Fruit fly (Drosophila melanogaster): ENCODE data around the gene pasi1.
A peak's percentile ranks its signal among the peaks of the same experiment; 100 is the strongest.

Gene pasi1

dm6 chr3R:17794335-17795074 lies 370 bp upstream of the pasi1 start, which contains the start of gene CG43102 (continued):
- TF ChIP-seq B-H1 (GFP tag; IDR thresholded peaks at IDR 0.05): peak; percentile 64; the same call in 2 of the 3 replicates
- peak; percentile 65 for TF ChIP-seq Oli (tag; optimal IDR thresholded peaks at IDR 0.05)
- TF ChIP-seq CG7839 (tag; optimal IDR thresholded peaks at IDR 0.05): peak; percentile 73
- no peak for TF ChIP-seq nerfin-2 (GFP tag; IDR thresholded peaks at IDR 0.05; ENCODE audit: partially characterized antibody)
- TF ChIP-seq repo (GFP tag; optimal IDR thresholded peaks at IDR 0.05): no peak
- TF ChIP-seq CG16779 (GFP tag; IDR thresholded peaks at IDR 0.05): 0 out of 2 replicates have a peak, but pooled peaks have one; percentile 22
- TF ChIP-seq pita (GFP tag; optimal IDR thresholded peaks at IDR 0.05): no peak
- TF ChIP-seq Optix (GFP tag; IDR thresholded peaks at IDR 0.05): peak; percentile 65
- peak; percentile 40 for TF ChIP-seq CG13775 (GFP tag; optimal IDR thresholded peaks at IDR 0.05)
- TF ChIP-seq CG31365 (tag; optimal IDR thresholded peaks at IDR 0.05): no peak
- peak; percentile 76 for TF ChIP-seq Gug (GFP tag; IDR thresholded peaks at IDR 0.05)
- no peak for TF ChIP-seq tll (GFP tag; optimal IDR thresholded peaks at IDR 0.05)
- TF ChIP-seq CG1832 (GFP tag; optimal IDR thresholded peaks at IDR 0.05): no peak
- peak; percentile 59 for TF ChIP-seq CG32767 (GFP tag; IDR thresholded peaks at IDR 0.05)
- TF ChIP-seq MBD-R2 (GFP tag; IDR thresholded peaks at IDR 0.05): peak; percentile 53
- peak; percentile 36 for TF ChIP-seq CG18011 (GFP tag; optimal IDR thresholded peaks at IDR 0.05)
- TF ChIP-seq CG12769 (tag; optimal IDR thresholded peaks at IDR 0.05): peak; percentile 87
- TF ChIP-seq CG10321 (GFP tag; IDR thresholded peaks at IDR 0.05): no peak
- peak; percentile 56; the same call in 2 of the 3 replicates for TF ChIP-seq CG2889 (GFP tag; IDR thresholded peaks at IDR 0.05)
- peak; percentile 49 for TF ChIP-seq Fer1 (GFP tag; optimal IDR thresholded peaks at IDR 0.05)
- TF ChIP-seq Poxn (GFP tag; IDR thresholded peaks at IDR 0.05): no peak
- peak; percentile 14 for TF ChIP-seq Usf (GFP tag; optimal IDR thresholded peaks at IDR 0.05)
- no peak for TF ChIP-seq CG6683 (GFP tag; optimal IDR thresholded peaks at IDR 0.05)
- TF ChIP-seq CG30431 (GFP tag; optimal IDR thresholded peaks at IDR 0.05): peak; percentile 54
- TF ChIP-seq Med (GFP tag): peak; percentile 96
- peak; percentile 20 for TF ChIP-seq kni (GFP tag; optimal IDR thresholded peaks at IDR 0.05)
- TF ChIP-seq tap (tag; optimal IDR thresholded peaks at IDR 0.05): peak; percentile 66
- peak; percentile 82 for TF ChIP-seq CG32532 (GFP tag; IDR thresholded peaks at IDR 0.05)
- peak; percentile 74 for TF ChIP-seq Nf-YC (tag; optimal IDR thresholded peaks at IDR 0.05)
- TF ChIP-seq CG13424 (tag; optimal IDR thresholded peaks at IDR 0.05): peak; percentile 70
- peak; percentile 58 for TF ChIP-seq wek (GFP tag; optimal IDR thresholded peaks at IDR 0.05)
- peak; percentile 25; the same call in 1 of the 2 replicates for TF ChIP-seq CG10959 (GFP tag; IDR thresholded peaks at IDR 0.05)
- peak; percentile 42 for TF ChIP-seq BtbVII (GFP tag; optimal IDR thresholded peaks at IDR 0.05)
- peak; percentile 7 for TF ChIP-seq dmrt11E (tag; optimal IDR thresholded peaks at IDR 0.05)
- TF ChIP-seq CG17912 (GFP tag; optimal IDR thresholded peaks at IDR 0.05): peak; percentile 12
- TF ChIP-seq jing (GFP tag; optimal IDR thresholded peaks at IDR 0.05): no peak
- TF ChIP-seq Neu2 (GFP tag; optimal IDR thresholded peaks at IDR 0.05; ENCODE audit: borderline replicate concordance): no peak
- TF ChIP-seq Elba2 (GFP tag; optimal IDR thresholded peaks at IDR 0.05): no peak
- no peak for TF ChIP-seq Tbp (GFP tag; optimal IDR thresholded peaks at IDR 0.05)
- peak; percentile 11 for TF ChIP-seq Hey (tag; optimal IDR thresholded peaks at IDR 0.05)
- TF ChIP-seq inv (GFP tag; IDR thresholded peaks at IDR 0.05; ENCODE audit: partially characterized antibody): peak; percentile 55
- TF ChIP-seq bcd (GFP tag; optimal IDR thresholded peaks at IDR 0.05): peak; percentile 46
- peak; percentile 48 for TF ChIP-seq CG1024 (GFP tag; IDR thresholded peaks at IDR 0.05)
- TF ChIP-seq crol (GFP tag; IDR thresholded peaks at IDR 0.05): no peak
- no peak for TF ChIP-seq CG14965 (GFP tag; optimal IDR thresholded peaks at IDR 0.05; ENCODE audit: borderline replicate concordance)
- TF ChIP-seq Myb (GFP tag; optimal IDR thresholded peaks at IDR 0.05): peak; percentile 64
- peak; percentile 84 for TF ChIP-seq CG9932 (GFP tag; IDR thresholded peaks at IDR 0.05)
- peak; percentile 64 for TF ChIP-seq sug (tag; optimal IDR thresholded peaks at IDR 0.05)
- TF ChIP-seq CoRest (tag; optimal IDR thresholded peaks at IDR 0.05): peak; percentile 70

Data from whole organism, embryonic.